Worm (Caenorhabditis elegans): ENCODE data around the gene F35G2.1.

Gene F35G2.1

DNA sequence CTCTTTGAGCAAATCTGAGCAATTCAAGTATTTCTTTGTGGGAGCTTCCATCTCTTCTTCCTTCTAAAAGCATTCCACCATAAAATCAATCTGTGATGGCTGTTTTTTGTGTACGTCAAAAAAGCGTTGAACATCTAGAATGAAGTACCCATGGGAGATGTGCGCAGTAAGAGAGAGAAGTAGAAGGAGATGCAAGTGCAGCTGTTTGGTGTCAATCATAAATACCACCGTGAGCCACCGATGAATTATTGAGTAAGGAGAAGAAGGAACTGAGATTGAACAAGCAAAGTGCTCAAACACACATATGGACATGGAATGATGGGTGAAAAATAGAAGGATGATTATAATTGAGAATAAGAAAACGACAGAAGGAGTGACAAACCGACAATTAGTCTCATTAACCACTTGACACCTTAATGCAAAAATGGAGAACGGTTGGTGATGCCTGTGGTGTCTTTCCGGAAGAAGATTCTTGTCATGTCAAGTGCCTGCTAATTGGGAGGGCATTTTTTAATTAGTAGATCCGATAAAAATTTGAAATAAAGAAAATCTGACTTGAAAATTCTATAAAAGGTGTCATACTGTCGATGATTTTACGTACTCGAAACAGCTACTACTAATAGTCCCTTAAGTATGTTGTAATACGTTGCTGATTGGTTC lies 10.8 kb upstream of the F35G2.1 start:
- TF ChIP-seq ztf-23 (GFP tag; IDR thresholded peaks at IDR 0.05) (no peak), T22C8.4 (GFP tag; IDR thresholded peaks at IDR 0.05) (no peak), ref-1 (GFP tag; conservative IDR thresholded peaks at IDR 0.05) (no peak), klf-2 (GFP tag; conservative IDR thresholded peaks at IDR 0.05) (no peak)

DNA sequence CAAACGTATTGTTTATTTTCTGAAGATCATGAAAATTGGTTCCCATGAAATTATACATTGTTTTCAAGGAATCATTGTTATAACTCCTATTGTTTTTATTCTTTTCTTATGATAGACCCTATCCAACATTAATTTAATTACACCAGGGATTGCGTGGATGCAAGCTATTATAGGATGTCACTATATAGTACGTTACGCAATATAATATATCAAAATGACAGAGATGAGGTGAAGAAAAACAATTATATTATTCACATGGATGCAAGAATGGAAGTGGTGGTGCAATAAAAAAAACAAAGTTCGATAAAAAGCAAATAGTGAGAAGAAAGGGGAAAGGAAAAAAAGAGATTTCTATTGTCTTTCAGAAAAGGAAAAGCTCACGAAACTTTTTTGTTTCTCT lies 9.7 kb upstream of the F35G2.1 start:
- TF ChIP-seq flt-1 (GFP tag; IDR thresholded peaks at IDR 0.05): no peak
- no peak for TF ChIP-seq ref-1 (GFP tag; conservative IDR thresholded peaks at IDR 0.05)
- no peak for TF ChIP-seq T22C8.4 (GFP tag; IDR thresholded peaks at IDR 0.05)
- no peak for TF ChIP-seq klf-2 (GFP tag; conservative IDR thresholded peaks at IDR 0.05)
- TF ChIP-seq med-1 (GFP tag; optimal IDR thresholded peaks at IDR 0.05; ENCODE audit: insufficient read depth): no peak
- no peak for TF ChIP-seq tab-1 (GFP tag; IDR thresholded peaks at IDR 0.05)
- no peak for TF ChIP-seq cog-1 (tag; optimal IDR thresholded peaks at IDR 0.05)

DNA sequence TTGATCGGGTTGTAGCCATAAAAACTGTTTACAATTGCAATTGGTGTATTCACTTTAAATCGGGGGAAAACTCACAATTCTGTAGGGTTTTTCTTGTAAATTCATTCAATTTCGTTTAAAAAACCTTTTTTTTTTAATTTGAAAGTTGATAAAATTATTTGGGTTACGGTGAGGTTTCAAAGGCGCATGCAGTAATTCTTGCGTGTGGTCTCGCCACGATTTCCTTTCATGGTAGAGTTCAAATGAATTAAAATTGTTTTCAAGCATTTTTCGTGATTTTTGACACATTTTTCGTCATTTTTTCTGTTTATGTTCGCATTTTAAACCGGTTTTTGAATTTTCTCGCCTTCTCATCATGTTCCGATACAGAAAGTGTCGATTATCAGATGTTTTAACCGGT lies 8.4 kb upstream of the F35G2.1 start:
- TF ChIP-seq ztf-23 (GFP tag; IDR thresholded peaks at IDR 0.05): no peak
- TF ChIP-seq ztf-29 (GFP tag; IDR thresholded peaks at IDR 0.05): no peak
- TF ChIP-seq med-1 (GFP tag; optimal IDR thresholded peaks at IDR 0.05; ENCODE audit: insufficient read depth): no peak
- no peak for TF ChIP-seq flt-1 (GFP tag; IDR thresholded peaks at IDR 0.05)
- no peak for TF ChIP-seq cog-1 (tag; optimal IDR thresholded peaks at IDR 0.05)
- no peak for TF ChIP-seq klf-2 (GFP tag; conservative IDR thresholded peaks at IDR 0.05)
- TF ChIP-seq tab-1 (GFP tag; IDR thresholded peaks at IDR 0.05): no peak
- TF ChIP-seq T22C8.4 (GFP tag; IDR thresholded peaks at IDR 0.05): no peak

- TF ChIP-seq med-1 (GFP tag; optimal IDR thresholded peaks at IDR 0.05; ENCODE audit: insufficient read depth): no peak
- no peak for TF ChIP-seq cog-1 (tag; optimal IDR thresholded peaks at IDR 0.05)
- no peak for TF ChIP-seq ref-1 (GFP tag; conservative IDR thresholded peaks at IDR 0.05)
- TF ChIP-seq ztf-29 (GFP tag; IDR thresholded peaks at IDR 0.05): no peak
- no peak for TF ChIP-seq flt-1 (GFP tag; IDR thresholded peaks at IDR 0.05)
- TF ChIP-seq ztf-23 (GFP tag; IDR thresholded peaks at IDR 0.05): no peak
- no peak for TF ChIP-seq tab-1 (GFP tag; IDR thresholded peaks at IDR 0.05)
- no peak for TF ChIP-seq T22C8.4 (GFP tag; IDR thresholded peaks at IDR 0.05)
- TF ChIP-seq klf-2 (GFP tag; conservative IDR thresholded peaks at IDR 0.05): no peak
Measured at ce11 chrIV:12196608-12197007, 6.4 kb upstream of the F35G2.1 start.

- TF ChIP-seq med-1 (GFP tag; optimal IDR thresholded peaks at IDR 0.05; ENCODE audit: insufficient read depth) (no peak), klf-2 (GFP tag; conservative IDR thresholded peaks at IDR 0.05) (no peak), cog-1 (tag; optimal IDR thresholded peaks at IDR 0.05) (no peak), tab-1 (GFP tag; IDR thresholded peaks at IDR 0.05) (no peak), ztf-29 (GFP tag; IDR thresholded peaks at IDR 0.05) (no peak), T22C8.4 (GFP tag; IDR thresholded peaks at IDR 0.05) (no peak), ref-1 (GFP tag; conservative IDR thresholded peaks at IDR 0.05) (no peak), ztf-23 (GFP tag; IDR thresholded peaks at IDR 0.05) (no peak), flt-1 (GFP tag; IDR thresholded peaks at IDR 0.05) (no peak)
Measured at ce11 chrIV:12197679-12198078, 5.4 kb upstream of the F35G2.1 start.

DNA sequence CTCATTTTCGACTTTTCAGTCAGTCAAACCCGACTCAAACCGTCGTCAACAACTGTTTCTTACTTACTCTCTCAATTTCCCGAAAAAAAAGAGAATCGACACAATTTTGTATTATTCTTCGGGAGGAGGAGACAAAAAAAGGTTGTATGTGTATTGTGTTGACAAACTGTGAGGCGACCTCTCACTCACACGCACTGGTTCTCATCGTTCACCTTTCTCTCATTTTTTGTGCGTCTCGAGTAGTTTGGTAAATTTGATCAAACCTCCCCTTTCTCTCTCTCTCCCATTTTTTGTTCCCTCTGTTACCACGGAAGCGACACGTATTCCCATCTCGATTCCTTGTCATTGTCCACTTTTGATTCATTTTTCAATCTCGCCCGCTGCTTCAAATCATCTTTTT lies 4.2 kb upstream of the F35G2.1 start:
- TF ChIP-seq cog-1 (tag; optimal IDR thresholded peaks at IDR 0.05) (no peak), med-1 (GFP tag; optimal IDR thresholded peaks at IDR 0.05; ENCODE audit: insufficient read depth) (no peak), T22C8.4 (GFP tag; IDR thresholded peaks at IDR 0.05) (no peak), ref-1 (GFP tag; conservative IDR thresholded peaks at IDR 0.05) (no peak), ztf-29 (GFP tag; IDR thresholded peaks at IDR 0.05) (no peak), flt-1 (GFP tag; IDR thresholded peaks at IDR 0.05) (no peak), tab-1 (GFP tag; IDR thresholded peaks at IDR 0.05) (no peak), klf-2 (GFP tag; conservative IDR thresholded peaks at IDR 0.05) (no peak)

DNA sequence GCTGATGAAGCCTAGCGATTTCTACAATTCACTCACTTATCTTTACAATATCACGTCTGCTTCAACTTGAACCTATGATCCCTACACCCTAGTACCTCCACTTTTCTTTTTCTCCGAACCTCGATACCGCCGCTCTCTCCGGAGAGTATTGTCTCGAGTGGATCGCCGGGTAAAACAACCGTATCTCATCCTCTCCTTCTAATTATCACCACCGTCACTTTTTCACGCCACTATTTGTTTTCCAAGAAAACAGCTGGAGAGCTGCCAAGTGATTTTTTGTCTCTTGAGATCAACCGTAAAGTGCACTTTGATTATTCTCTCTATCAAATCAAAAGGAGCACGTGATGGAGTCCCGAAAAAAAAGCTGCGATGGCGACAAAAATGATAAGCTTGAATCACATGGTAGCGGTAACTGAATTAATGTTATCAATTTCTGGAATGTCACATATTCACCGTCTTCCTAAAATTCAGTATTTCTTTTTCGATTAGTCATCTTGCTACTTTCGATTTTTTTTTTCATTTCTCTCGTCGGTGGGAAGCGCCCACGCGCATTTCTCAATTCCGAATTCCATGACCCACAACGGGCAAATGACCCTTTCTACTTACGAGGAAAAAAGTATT lies 3.4 kb upstream of the F35G2.1 start:
- TF ChIP-seq ztf-29 (GFP tag; IDR thresholded peaks at IDR 0.05) (no peak), tab-1 (GFP tag; IDR thresholded peaks at IDR 0.05) (no peak), klf-2 (GFP tag; conservative IDR thresholded peaks at IDR 0.05) (no peak)

DNA sequence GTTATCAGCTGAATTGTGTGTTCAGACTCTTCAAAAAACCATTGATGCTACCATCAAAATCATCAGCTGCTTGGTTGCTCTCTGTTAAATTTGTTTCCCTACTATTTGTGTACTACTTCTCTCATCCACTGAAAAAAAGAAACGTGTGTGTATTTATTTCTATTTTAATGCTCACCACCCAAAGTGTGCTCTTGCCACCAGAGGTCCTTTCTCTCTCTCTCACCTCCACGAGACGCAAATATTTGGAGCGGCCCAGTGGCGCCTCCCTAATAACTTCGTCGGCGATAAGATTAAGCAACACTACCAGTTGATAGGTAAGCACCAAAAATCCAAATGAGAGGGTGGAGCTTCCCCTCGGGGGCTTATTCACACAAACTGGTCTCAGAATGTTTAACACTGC lies 2.2 kb upstream of the F35G2.1 start:
- TF ChIP-seq klf-2 (GFP tag; conservative IDR thresholded peaks at IDR 0.05): no peak

DNA sequence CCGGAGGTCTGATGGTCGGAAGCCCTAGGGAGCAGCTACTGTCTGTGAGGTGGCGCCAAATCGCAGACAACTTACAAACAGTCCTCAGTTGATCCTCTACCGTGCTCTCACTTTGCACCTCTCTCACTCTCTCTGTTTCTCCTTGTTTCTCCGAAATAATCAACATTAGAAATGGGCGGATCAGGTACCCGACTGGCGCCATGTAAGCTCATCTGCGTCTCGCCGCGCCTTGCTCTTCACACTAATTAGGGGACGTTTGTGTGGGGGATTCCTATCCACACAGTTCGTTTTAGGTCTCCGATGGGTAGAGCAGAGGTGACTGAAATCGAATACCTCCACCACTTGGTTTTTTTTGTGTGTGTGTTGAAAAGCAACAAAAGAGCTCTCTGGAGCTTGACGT lies 1.0 kb upstream of the F35G2.1 start:
- TF ChIP-seq med-1 (GFP tag; optimal IDR thresholded peaks at IDR 0.05; ENCODE audit: insufficient read depth): no peak
- TF ChIP-seq cog-1 (tag; optimal IDR thresholded peaks at IDR 0.05): no peak
- no peak for TF ChIP-seq klf-2 (GFP tag; conservative IDR thresholded peaks at IDR 0.05)
- no peak for TF ChIP-seq ztf-23 (GFP tag; IDR thresholded peaks at IDR 0.05)
- no peak for TF ChIP-seq tab-1 (GFP tag; IDR thresholded peaks at IDR 0.05)
- no peak for TF ChIP-seq flt-1 (GFP tag; IDR thresholded peaks at IDR 0.05)
- TF ChIP-seq ref-1 (GFP tag; conservative IDR thresholded peaks at IDR 0.05): no peak
- TF ChIP-seq ztf-29 (GFP tag; IDR thresholded peaks at IDR 0.05): no peak
- TF ChIP-seq T22C8.4 (GFP tag; IDR thresholded peaks at IDR 0.05): no peak

DNA sequence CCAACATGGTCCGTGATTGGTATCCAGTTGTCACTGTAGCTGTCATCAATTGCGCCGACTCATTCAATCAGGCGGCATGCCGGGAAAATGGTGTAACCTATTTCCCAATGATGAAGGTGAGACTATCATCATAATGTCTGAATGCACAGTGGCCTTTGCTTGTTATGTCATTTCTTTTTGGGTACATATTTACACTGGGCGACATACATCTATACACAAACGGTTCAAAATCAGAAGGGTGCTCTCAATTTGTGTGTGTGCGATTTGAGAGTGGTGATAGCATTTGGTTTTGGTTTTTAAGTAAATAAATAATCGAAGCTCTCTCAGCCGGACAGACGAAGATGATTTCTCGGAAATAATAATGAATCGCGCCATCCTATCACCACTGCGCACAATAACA lies 919 bp downstream of the F35G2.1 start:
- TF ChIP-seq ref-1 (GFP tag; conservative IDR thresholded peaks at IDR 0.05) (no peak), T22C8.4 (GFP tag; IDR thresholded peaks at IDR 0.05) (no peak), ztf-23 (GFP tag; IDR thresholded peaks at IDR 0.05) (no peak), med-1 (GFP tag; optimal IDR thresholded peaks at IDR 0.05; ENCODE audit: insufficient read depth) (no peak), tab-1 (GFP tag; IDR thresholded peaks at IDR 0.05) (no peak), cog-1 (tag; optimal IDR thresholded peaks at IDR 0.05) (no peak), flt-1 (GFP tag; IDR thresholded peaks at IDR 0.05) (no peak), klf-2 (GFP tag; conservative IDR thresholded peaks at IDR 0.05) (no peak), ztf-29 (GFP tag; IDR thresholded peaks at IDR 0.05) (no peak)

Measured in whole organism, midembryonic.